Fruit fly (Drosophila melanogaster) whole organism, embryonic: ENCODE results near the gene CG6574.

ENCODE experiments used
- ATbp ChIP-seq: fragments of 200-800 bp; sonication (Bioruptor generic); optimal IDR thresholded peaks from 2 replicates; lab custom pipeline; 2017; ENCODE audit warnings: missing biosample characterization, mild to moderate bottlenecking, missing genetic modification characterization, missing genetic modification reagents
- CG1024 ChIP-seq: fragments of 200-800 bp; sonication (Bioruptor generic); IDR thresholded peaks from 2 replicates; pipeline ENCODE4 v1.3.6; 2022; ENCODE audit warnings: missing biosample characterization, missing genetic modification characterization
- CG10274 ChIP-seq: fragments of 200-800 bp; sonication (Bioruptor generic); optimal IDR thresholded peaks from 3 replicates; lab custom pipeline; 2017; ENCODE audit warnings: missing biosample characterization, mild to moderate bottlenecking, missing genetic modification characterization
- CG10431 ChIP-seq: fragments of 200-800 bp; sonication (Bioruptor generic); optimal IDR thresholded peaks from 3 replicates; lab custom pipeline; 2018; ENCODE audit warnings: missing biosample characterization, mild to moderate bottlenecking, missing genetic modification characterization
- CG10543 ChIP-seq: fragments of 200-800 bp; sonication (Bioruptor generic); optimal IDR thresholded peaks from 3 replicates; lab custom pipeline; 2017; ENCODE audit warnings: missing biosample characterization, mild to moderate bottlenecking, missing genetic modification characterization, moderate library complexity
- CG10654 ChIP-seq: fragments of 200-800 bp; sonication (Bioruptor generic); optimal IDR thresholded peaks from 2 replicates; lab custom pipeline; 2016; ENCODE audit warnings: missing biosample characterization, missing genetic modification characterization
- CG12104 ChIP-seq: fragments of 200-800 bp; sonication (Bioruptor generic); optimal IDR thresholded peaks from 3 replicates; lab custom pipeline; 2016; ENCODE audit warnings: missing biosample characterization, missing genetic modification characterization
- CG12155 ChIP-seq: fragments of 200-800 bp; sonication (Bioruptor generic); optimal IDR thresholded peaks from 3 replicates; lab custom pipeline; 2016; ENCODE audit warnings: missing biosample characterization, missing genetic modification characterization
- CG12219 ChIP-seq: fragments of 200-800 bp; sonication (Bioruptor generic); optimal IDR thresholded peaks from 3 replicates; lab custom pipeline; 2018; ENCODE audit warnings: missing biosample characterization, mild to moderate bottlenecking, missing genetic modification characterization
- CG12236 ChIP-seq: fragments of 200-800 bp; sonication (Bioruptor generic); optimal IDR thresholded peaks from 2 replicates; lab custom pipeline; 2016; ENCODE audit warnings: missing biosample characterization, missing genetic modification characterization
- CG13123 ChIP-seq: fragments of 200-800 bp; sonication (Bioruptor generic); optimal IDR thresholded peaks from 2 replicates; lab custom pipeline; 2016; ENCODE audit warnings: missing biosample characterization, missing genetic modification characterization
- CG14965 ChIP-seq: fragments of 200-800 bp; sonication (Bioruptor generic); optimal IDR thresholded peaks from 2 replicates; lab custom pipeline; 2016; ENCODE audit warnings: missing biosample characterization, missing genetic modification characterization, borderline replicate concordance
- CG15073 ChIP-seq: fragments of 200-800 bp; sonication (Bioruptor generic); optimal IDR thresholded peaks from 2 replicates; lab custom pipeline; 2016; ENCODE audit warnings: missing biosample characterization, missing genetic modification characterization
- CG1529 ChIP-seq: fragments of 200-800 bp; sonication (Bioruptor generic); optimal IDR thresholded peaks from 3 replicates; lab custom pipeline; 2018; ENCODE audit warnings: missing biosample characterization, missing genetic modification characterization
- CG1647 ChIP-seq: fragments of 200-800 bp; sonication (Bioruptor generic); optimal IDR thresholded peaks from 3 replicates; lab custom pipeline; 2016; ENCODE audit warnings: missing biosample characterization, missing genetic modification characterization
- CG16779 ChIP-seq: fragments of 200-800 bp; sonication (Bioruptor generic); IDR thresholded peaks from 2 replicates; pipeline ENCODE4 v1.3.6; 2022; ENCODE audit warnings: missing biosample characterization, missing genetic modification characterization
- CG17186 ChIP-seq: fragments of 200-800 bp; sonication (Bioruptor generic); optimal IDR thresholded peaks from 3 replicates; lab custom pipeline; 2017; ENCODE audit warnings: missing biosample characterization, missing genetic modification reagents, missing genetic modification characterization
- CG18262 ChIP-seq: fragments of 200-800 bp; optimal IDR thresholded peaks from 3 replicates; lab custom pipeline; 2019; ENCODE audit warnings: missing biosample characterization, mild to moderate bottlenecking, missing genetic modification characterization, moderate library complexity
- CG31441 ChIP-seq: fragments of 200-800 bp; sonication (Bioruptor generic); IDR thresholded peaks from 2 replicates; pipeline ENCODE4 v1.3.6; 2022; ENCODE audit warnings: missing biosample characterization, missing genetic modification characterization
- CG4360 ChIP-seq: fragments of 200-800 bp; sonication (Bioruptor generic); IDR thresholded peaks from 2 replicates; pipeline ENCODE4 v1.3.6; 2022; ENCODE audit warnings: missing biosample characterization, missing genetic modification characterization
- CG4730 ChIP-seq: fragments of 200-800 bp; sonication (Bioruptor generic); IDR thresholded peaks from 2 replicates; pipeline ENCODE4 v1.3.6; 2022; ENCODE audit warnings: missing biosample characterization, missing genetic modification characterization
- CG6254 ChIP-seq: fragments of 200-800 bp; sonication (Bioruptor generic); optimal IDR thresholded peaks from 3 replicates; lab custom pipeline; 2017; ENCODE audit warnings: mild to moderate bottlenecking, missing biosample characterization, missing genetic modification reagents, missing genetic modification characterization
- CG7745 ChIP-seq: fragments of 200-800 bp; sonication (Bioruptor generic); optimal IDR thresholded peaks from 2 replicates; lab custom pipeline; 2018; ENCODE audit warnings: missing biosample characterization, mild to moderate bottlenecking, missing genetic modification characterization, moderate library complexity
- CG9876 ChIP-seq: fragments of 200-800 bp; sonication (Bioruptor generic); optimal IDR thresholded peaks from 2 replicates; lab custom pipeline; 2016; ENCODE audit warnings: missing biosample characterization, missing genetic modification characterization
- Chrac-16 ChIP-seq: fragments of 200-800 bp; sonication (Bioruptor generic); optimal IDR thresholded peaks from 3 replicates; lab custom pipeline; 2016; ENCODE audit warnings: missing biosample characterization, missing genetic modification characterization
- D19A ChIP-seq: fragments of 200-800 bp; optimal IDR thresholded peaks from 3 replicates; lab custom pipeline; 2019; ENCODE audit warnings: missing biosample characterization, mild to moderate bottlenecking, missing genetic modification characterization, moderate library complexity
- Deaf1 ChIP-seq: fragments of 200-800 bp; optimal IDR thresholded peaks from 3 replicates; lab custom pipeline; 2019; ENCODE audit warnings: missing biosample characterization, mild to moderate bottlenecking, missing genetic modification characterization, moderate library complexity
- Dek ChIP-seq: fragments of 200-800 bp; sonication (Bioruptor generic); optimal IDR thresholded peaks from 3 replicates; lab custom pipeline; 2019; ENCODE audit warnings: missing biosample characterization, mild to moderate bottlenecking, missing genetic modification characterization, moderate library complexity
- Dfd ChIP-seq, 2 experiments: fragments of >200 bp; optimal IDR thresholded peaks; 2 replicates each; lab custom pipeline; 2017; ENCODE audit warnings: missing biosample characterization in 2 of 2, missing genetic modification characterization in 2 of 2
- HLH54F ChIP-seq: fragments of 200-800 bp; sonication (Bioruptor generic); optimal IDR thresholded peaks from 3 replicates; lab custom pipeline; 2016; ENCODE audit warnings: missing biosample characterization, missing genetic modification characterization
- HLHmδ ChIP-seq: fragments of 200-800 bp; sonication (Bioruptor generic); optimal IDR thresholded peaks from 2 replicates; lab custom pipeline; 2018; ENCODE audit warnings: missing biosample characterization, mild to moderate bottlenecking, missing genetic modification characterization, moderate library complexity
- Hmx ChIP-seq: fragments of 200-800 bp; sonication (Bioruptor generic); optimal IDR thresholded peaks from 2 replicates; lab custom pipeline; 2016; ENCODE audit warnings: missing biosample characterization, missing genetic modification characterization
- Kr ChIP-seq: fragments of 200-800 bp; sonication (Bioruptor generic); optimal IDR thresholded peaks from 2 replicates; lab custom pipeline; 2017; ENCODE audit warnings: missing biosample characterization, mild to moderate bottlenecking, missing genetic modification characterization
- Max ChIP-seq: fragments of 200-800 bp; sonication (Bioruptor generic); optimal IDR thresholded peaks from 2 replicates; lab custom pipeline; 2016; ENCODE audit warnings: missing biosample characterization, mild to moderate bottlenecking, missing genetic modification characterization
- Poxn ChIP-seq: fragments of 200-800 bp; sonication (Bioruptor generic); IDR thresholded peaks from 2 replicates; pipeline ENCODE4 v1.3.6; 2022; ENCODE audit warnings: missing biosample characterization, missing genetic modification characterization
- Sry-β ChIP-seq: fragments of 200-800 bp; sonication (Bioruptor generic); optimal IDR thresholded peaks from 2 replicates; lab custom pipeline; 2018; ENCODE audit warnings: missing biosample characterization, mild to moderate bottlenecking, missing genetic modification characterization, moderate library complexity
- Stat92E ChIP-seq, 3 experiments: fragments of >200 bp in 2 of 3; fragments of 200-800 bp in 1 of 3; sonication (Bioruptor generic) in 1 of 3; optimal IDR thresholded peaks; 2 replicates each; lab custom pipeline; 2017 to 2019; ENCODE audit warnings: missing biosample characterization in 3 of 3, missing genetic modification characterization in 3 of 3, mild to moderate bottlenecking in 1 of 3, moderate library complexity in 1 of 3
- TFAM ChIP-seq: fragments of 200-800 bp; sonication (Bioruptor generic); optimal IDR thresholded peaks from 2 replicates; lab custom pipeline; 2017; ENCODE audit warnings: missing biosample characterization, missing genetic modification characterization, inconsistent platforms
- Trl ChIP-seq, 3 experiments: fragments of >200 bp in 2 of 3; fragments of 200-800 bp in 1 of 3; sonication (Bioruptor generic) in 1 of 3; optimal IDR thresholded peaks; 2 replicates in 1 of 3; 3 replicates in 2 of 3; lab custom pipeline; 2016 to 2017; ENCODE audit warnings: missing biosample characterization in 1 of 3, missing genetic modification characterization in 1 of 3
- dan ChIP-seq: fragments of 200-800 bp; sonication (Bioruptor generic); IDR thresholded peaks from 2 replicates; pipeline ENCODE4 v1.3.6; 2022; ENCODE audit warnings: missing biosample characterization, missing genetic modification characterization
- esg ChIP-seq: fragments of 200-800 bp; sonication (Bioruptor generic); conservative IDR thresholded peaks from 2 replicates; pipeline ENCODE4 v1.3.6; 2022; ENCODE audit warnings: missing biosample characterization, missing genetic modification characterization
- gce ChIP-seq: fragments of 200-800 bp; sonication (Bioruptor generic); IDR thresholded peaks from 3 replicates; pipeline ENCODE4 v1.3.6; 2022; ENCODE audit warnings: missing biosample characterization, missing genetic modification characterization
- knrl ChIP-seq: fragments of 200-800 bp; sonication (Bioruptor generic); IDR thresholded peaks from 3 replicates; pipeline ENCODE4 v1.3.6; 2022; ENCODE audit warnings: missing biosample characterization, missing genetic modification characterization; ENCODE audit not compliant: partially characterized antibody
- lola ChIP-seq, 3 experiments: fragments of >200 bp in 2 of 3; fragments of 200-800 bp in 1 of 3; sonication (Bioruptor generic) in 1 of 3; optimal IDR thresholded peaks; 2 replicates each; lab custom pipeline; 2017 to 2019; ENCODE audit warnings: missing biosample characterization in 3 of 3, missing genetic modification characterization in 3 of 3, mild to moderate bottlenecking in 1 of 3, moderate library complexity in 1 of 3
- mam ChIP-seq: fragments of 200-800 bp; sonication (Bioruptor generic); optimal IDR thresholded peaks from 3 replicates; lab custom pipeline; 2016; ENCODE audit warnings: missing biosample characterization, missing genetic modification characterization
- sens ChIP-seq: fragments of 200-800 bp; sonication (Bioruptor generic); peaks from one replicate; lab custom pipeline; 2016; ENCODE audit warnings: missing biosample characterization, missing genetic modification characterization
- sens-2 ChIP-seq: fragments of 200-800 bp; sonication (Bioruptor generic); IDR thresholded peaks from 2 replicates; pipeline ENCODE4 v1.3.6; 2022; ENCODE audit warnings: missing biosample characterization, missing genetic modification characterization
- sima ChIP-seq: fragments of 200-800 bp; sonication (Bioruptor generic); optimal IDR thresholded peaks from 2 replicates; lab custom pipeline; 2016; ENCODE audit warnings: missing biosample characterization, missing genetic modification characterization
- trem ChIP-seq: fragments of 200-800 bp; optimal IDR thresholded peaks from 3 replicates; lab custom pipeline; 2019; ENCODE audit warnings: missing biosample characterization, mild to moderate bottlenecking, missing genetic modification characterization, moderate library complexity
- twi ChIP-seq: fragments of 200-800 bp; optimal IDR thresholded peaks from 2 replicates; lab custom pipeline; 2019; ENCODE audit warnings: missing biosample characterization, mild to moderate bottlenecking, missing genetic modification characterization, moderate library complexity
- wdn ChIP-seq: fragments of 200-800 bp; sonication (Bioruptor generic); IDR thresholded peaks from 2 replicates; pipeline ENCODE4 v1.3.6; 2022; ENCODE audit warnings: missing biosample characterization, missing genetic modification characterization

CG6574 gene

DNA sequence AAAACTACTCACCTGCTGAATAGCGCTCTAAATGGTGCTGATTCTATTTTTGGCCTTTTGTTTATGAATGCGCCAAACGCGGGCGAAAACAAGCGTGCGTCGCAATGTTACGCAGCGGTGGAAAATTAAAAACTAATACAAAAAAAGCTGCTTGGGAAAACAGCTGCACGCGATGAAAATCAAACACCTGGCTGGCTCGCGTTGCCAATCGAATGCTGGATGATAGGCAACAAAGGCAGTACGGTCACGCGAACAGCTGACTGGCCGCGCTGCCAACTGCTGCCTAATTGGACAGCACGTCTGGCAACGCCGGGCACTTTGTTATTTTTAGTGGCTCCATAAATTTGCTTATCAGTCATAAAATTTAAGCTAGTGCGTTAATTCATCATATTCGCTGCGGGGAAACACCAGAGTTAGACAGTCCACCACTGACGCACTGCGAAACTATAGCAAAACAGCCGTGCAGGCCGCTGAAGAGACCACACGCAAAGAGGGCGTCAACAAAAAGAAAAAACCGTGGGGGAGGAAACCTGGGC is 5.7 kb upstream of the CG6574 start, which contains the start of the genes SelR and Tsp86D (continued):
- no peak for TF ChIP-seq Kr
- TF ChIP-seq CG17186 (GFP tag; lab: Kevin White, UChicago) = peak; percentile 58
- no peak for TF ChIP-seq gce (GFP tag; lab: Robert Waterston, UW)
- peak; percentile 12 for TF ChIP-seq D19A (tag; lab: Kevin White, UChicago)
- no peak for TF ChIP-seq Chrac-16 (GFP tag; lab: Kevin White, UChicago)
- TF ChIP-seq CG14965 (GFP tag; lab: Kevin White, UChicago) = no peak
- no peak for TF ChIP-seq CG6254
- no peak for TF ChIP-seq CG12236 (GFP tag; lab: Kevin White, UChicago)
- peak; percentile 60 for TF ChIP-seq knrl
- no peak for TF ChIP-seq lola (GFP tag; optimal IDR thresholded peaks at IDR 0.05; lab: Kevin White, UChicago)
- TF ChIP-seq CG4360 (GFP tag; lab: Robert Waterston, UW) = no peak
- no peak for TF ChIP-seq sima (GFP tag; lab: Kevin White, UChicago)
- no peak for TF ChIP-seq Dfd (GFP tag; optimal IDR thresholded peaks at IDR 0.05; lab: Kevin White, UChicago)
- no peak for TF ChIP-seq CG10274 (GFP tag; lab: Kevin White, UChicago)
- TF ChIP-seq CG18262 = peak; percentile 16
- no peak for TF ChIP-seq esg (GFP tag; lab: Robert Waterston, UW)
- TF ChIP-seq ATbp = no peak
- TF ChIP-seq sens-2 = no peak
- TF ChIP-seq CG10431 = peak; percentile 25
- no peak for TF ChIP-seq wdn
- no peak for TF ChIP-seq Hmx (GFP tag; lab: Kevin White, UChicago)
- peak; percentile 37 for TF ChIP-seq CG12219
- TF ChIP-seq Poxn (GFP tag; lab: Robert Waterston, UW) = no peak
- no peak for TF ChIP-seq TFAM (GFP tag; lab: Kevin White, UChicago)
- TF ChIP-seq CG15073 (GFP tag; lab: Kevin White, UChicago) = no peak
- peak; percentile 67 for TF ChIP-seq CG10543 (GFP tag; lab: Kevin White, UChicago)
- TF ChIP-seq Trl (optimal IDR thresholded peaks at IDR 0.05; lab: Kevin White, UChicago) = no peak
- no peak for TF ChIP-seq Trl (GFP tag; optimal IDR thresholded peaks at IDR 0.05; lab: Kevin White, UChicago)
- no peak for TF ChIP-seq CG13123 (GFP tag; lab: Kevin White, UChicago)
- peak; percentile 52; the same call in 1 of the 2 replicates for TF ChIP-seq CG31441
- TF ChIP-seq CG4730 (GFP tag; lab: Robert Waterston, UW) = no peak
- no peak for TF ChIP-seq dan
- peak; percentile 3 for TF ChIP-seq Dek (tag; lab: Kevin White, UChicago)
- peak; percentile 36 for TF ChIP-seq Max (GFP tag; lab: Kevin White, UChicago)
- no peak for TF ChIP-seq mam (GFP tag; lab: Kevin White, UChicago)
- TF ChIP-seq CG1024 (GFP tag; lab: Robert Waterston, UW) = no peak
- TF ChIP-seq CG10654 (GFP tag; lab: Kevin White, UChicago) = no peak
- no peak for TF ChIP-seq CG12155 (GFP tag; lab: Kevin White, UChicago)
- TF ChIP-seq CG9876 (GFP tag; lab: Kevin White, UChicago) = no peak
- peak; percentile 99 for TF ChIP-seq trem (tag; lab: Kevin White, UChicago)
- peak; percentile 78 for TF ChIP-seq HLHmδ (GFP tag; lab: Kevin White, UChicago)
- TF ChIP-seq CG1529 (GFP tag; lab: Kevin White, UChicago) = no peak
- TF ChIP-seq HLH54F (GFP tag; lab: Kevin White, UChicago) = no peak
- TF ChIP-seq CG12104 = peak; percentile 48
- TF ChIP-seq Sry-β (GFP tag; lab: Kevin White, UChicago) = no peak
- peak in 1 of 3 experiments; percentile 60 for TF ChIP-seq Stat92E (GFP tag; optimal IDR thresholded peaks at IDR 0.05; lab: Kevin White, UChicago)
- peak; percentile 20 for TF ChIP-seq sens
- no peak for TF ChIP-seq CG1647 (GFP tag; lab: Kevin White, UChicago)
- no peak for TF ChIP-seq twi (tag; lab: Kevin White, UChicago)
- no peak for TF ChIP-seq CG7745 (tag; lab: Kevin White, UChicago)
- peak; percentile 28 for TF ChIP-seq Deaf1 (tag; lab: Kevin White, UChicago)
- TF ChIP-seq CG16779 (GFP tag; lab: Robert Waterston, UW) = no peak
